Worm (Caenorhabditis elegans) whole organism, L1 larva: Measurements from ENCODE around the gene C18A11.3.

Source experiments
- C16A3.4 ChIP-seq: fragments of 150-350 bp; optimal IDR thresholded peaks from 2 replicates; lab custom pipeline; 2014; ENCODE audit warnings: missing biosample characterization, missing genetic modification characterization
- blmp-1 ChIP-seq: fragments of 150-350 bp; optimal IDR thresholded peaks from 2 replicates; lab custom pipeline; 2014; ENCODE audit warnings: missing biosample characterization, missing genetic modification characterization
- ceh-63 ChIP-seq: fragments of 200-800 bp; sonication (Bioruptor generic); optimal IDR thresholded peaks from 2 replicates; lab custom pipeline; 2018; ENCODE audit warnings: mild to moderate bottlenecking, missing genetic modification characterization, missing compliant biosample characterization
- ces-1 ChIP-seq: fragments of 150-350 bp; optimal IDR thresholded peaks from 2 replicates; lab custom pipeline; 2014; ENCODE audit warnings: missing biosample characterization, missing genetic modification reagents, missing genetic modification characterization
- dpl-1 ChIP-seq, 3 experiments: fragments of 150-350 bp in 2 of 3; sonication (generic microtip) in 1 of 3; optimal IDR thresholded peaks; 2 replicates each; lab custom pipeline; 2014 to 2017; ENCODE audit warnings: missing biosample characterization in 3 of 3, missing genetic modification characterization in 3 of 3, missing genetic modification reagents in 3 of 3
- efl-1 ChIP-seq, 4 experiments: fragments of 150-350 bp; optimal IDR thresholded peaks in 3 of 4; peaks in 1 of 4; 1 replicate in 1 of 4; 2 replicates in 3 of 4; lab custom pipeline; 2014; ENCODE audit warnings: missing biosample characterization in 2 of 4, missing genetic modification characterization in 2 of 4, missing genetic modification reagents in 2 of 4
- elt-2 ChIP-seq: sonication (generic microtip); optimal IDR thresholded peaks from 2 replicates; lab custom pipeline; 2016; ENCODE audit warnings: missing genetic modification characterization, mild to moderate bottlenecking, inconsistent platforms, missing compliant biosample characterization, missing genetic modification reagents
- fkh-10 ChIP-seq: sonication (generic microtip); optimal IDR thresholded peaks from 2 replicates; lab custom pipeline; 2017; ENCODE audit warnings: missing biosample characterization, missing genetic modification reagents, missing genetic modification characterization
- fkh-4 ChIP-seq: sonication (generic microtip); optimal IDR thresholded peaks from 2 replicates; lab custom pipeline; 2016; ENCODE audit warnings: missing compliant biosample characterization, missing genetic modification characterization, borderline replicate concordance
- fos-1 ChIP-seq: fragments of 150-350 bp; optimal IDR thresholded peaks from 2 replicates; lab custom pipeline; 2014; ENCODE audit warnings: missing biosample characterization, missing genetic modification characterization
- hlh-17 ChIP-seq: fragments of 200-800 bp; sonication (Bioruptor generic); optimal IDR thresholded peaks from 2 replicates; lab custom pipeline; 2018; ENCODE audit warnings: missing genetic modification characterization, mild to moderate bottlenecking, missing compliant biosample characterization, moderate library complexity, borderline replicate concordance
- hlh-4 ChIP-seq: sonication (generic microtip); optimal IDR thresholded peaks from 2 replicates; lab custom pipeline; 2016; ENCODE audit warnings: mild to moderate bottlenecking, missing genetic modification characterization, missing compliant biosample characterization
- hpl-2 ChIP-seq: fragments of 150-350 bp; optimal IDR thresholded peaks from 2 replicates; lab custom pipeline; 2014; ENCODE audit warnings: missing biosample characterization, missing genetic modification reagents, missing genetic modification characterization
- irx-1 ChIP-seq: sonication (generic microtip); optimal IDR thresholded peaks from 2 replicates; lab custom pipeline; 2016; ENCODE audit warnings: missing genetic modification characterization, missing compliant biosample characterization
- isw-1 ChIP-seq: fragments of 200-800 bp; sonication (Bioruptor generic); IDR thresholded peaks from 2 replicates; pipeline ENCODE4 v1.3.6; 2022; ENCODE audit warnings: missing genetic modification characterization, missing compliant biosample characterization
- lin-14 ChIP-seq: fragments of 200-800 bp; sonication (Bioruptor generic); optimal IDR thresholded peaks from 2 replicates; lab custom pipeline; 2018; ENCODE audit warnings: mild to moderate bottlenecking, missing genetic modification characterization, moderate library complexity, missing compliant biosample characterization
- lin-15B ChIP-seq: fragments of 150-350 bp; sonication (generic microtip); optimal IDR thresholded peaks from 3 replicates; lab custom pipeline; 2014; ENCODE audit warnings: missing biosample characterization, missing genetic modification characterization
- lin-35 ChIP-seq, 2 experiments: fragments of 150-350 bp; optimal IDR thresholded peaks; 2 replicates each; lab custom pipeline; 2014; ENCODE audit warnings: missing biosample characterization in 2 of 2, missing genetic modification characterization in 2 of 2, missing genetic modification reagents in 2 of 2
- lin-39 ChIP-seq: fragments of 150-350 bp; optimal IDR thresholded peaks from 2 replicates; lab custom pipeline; 2014; ENCODE audit warnings: missing biosample characterization, missing genetic modification reagents, missing genetic modification characterization
- lir-3 ChIP-seq: sonication (generic microtip); optimal IDR thresholded peaks from 2 replicates; lab custom pipeline; 2016; ENCODE audit warnings: mild to moderate bottlenecking, missing genetic modification characterization, moderate library complexity, missing compliant biosample characterization; ENCODE audit not compliant: poor library complexity
- lsy-2 ChIP-seq, 2 experiments: fragments of 150-350 bp; optimal IDR thresholded peaks; 2 replicates each; lab custom pipeline; 2014; ENCODE audit warnings: missing biosample characterization in 2 of 2, missing genetic modification characterization in 2 of 2
- mab-9 ChIP-seq: fragments of 200-800 bp; sonication (Bioruptor generic); IDR thresholded peaks from 2 replicates; pipeline ENCODE4 v1.3.6; 2022; ENCODE audit warnings: missing genetic modification reagents, missing genetic modification characterization, missing compliant biosample characterization
- mdl-1 ChIP-seq, 2 experiments: fragments of 150-350 bp; optimal IDR thresholded peaks; 2 replicates each; lab custom pipeline; 2014 to 2017; ENCODE audit warnings: missing biosample characterization in 2 of 2, missing genetic modification characterization in 2 of 2, inconsistent platforms in 1 of 2
- nhr-28 ChIP-seq: fragments of 150-350 bp; optimal IDR thresholded peaks from 2 replicates; lab custom pipeline; 2014; ENCODE audit warnings: missing biosample characterization, missing genetic modification characterization
- nhr-85 ChIP-seq: sonication (generic microtip); peaks from one replicate; lab custom pipeline; 2016; ENCODE audit warnings: missing genetic modification characterization, inconsistent platforms, missing compliant biosample characterization
- pax-3 ChIP-seq: fragments of 200-800 bp; sonication (Bioruptor generic); optimal IDR thresholded peaks from 2 replicates; lab custom pipeline; 2018; ENCODE audit warnings: mild to moderate bottlenecking, missing genetic modification characterization, moderate library complexity, missing compliant biosample characterization
- rnt-1 ChIP-seq: sonication (generic microtip); optimal IDR thresholded peaks from 2 replicates; lab custom pipeline; 2016; ENCODE audit warnings: mild to moderate bottlenecking, missing genetic modification characterization, moderate library complexity, missing compliant biosample characterization
- sox-4 ChIP-seq: sonication (generic microtip); optimal IDR thresholded peaks from 2 replicates; lab custom pipeline; 2016; ENCODE audit warnings: missing genetic modification characterization, missing compliant biosample characterization
- sup-37 ChIP-seq: fragments of 200-800 bp; sonication (Bioruptor generic); optimal IDR thresholded peaks from 2 replicates; lab custom pipeline; 2018; ENCODE audit warnings: mild to moderate bottlenecking, missing genetic modification characterization, missing compliant biosample characterization
- swsn-7 ChIP-seq: sonication (generic microtip); optimal IDR thresholded peaks from 2 replicates; lab custom pipeline; 2016; ENCODE audit warnings: missing genetic modification characterization, missing compliant biosample characterization
- unc-130 ChIP-seq: fragments of 150-350 bp; optimal IDR thresholded peaks from 2 replicates; lab custom pipeline; 2017; ENCODE audit warnings: missing biosample characterization, missing genetic modification characterization, inconsistent platforms
- unc-98 ChIP-seq: fragments of 200-800 bp; sonication (Bioruptor generic); IDR thresholded peaks from 2 replicates; pipeline ENCODE4 v1.3.6; 2022; ENCODE audit warnings: missing genetic modification characterization, missing compliant biosample characterization
- xbp-1 ChIP-seq: sonication (generic microtip); optimal IDR thresholded peaks from 2 replicates; lab custom pipeline; 2016; ENCODE audit warnings: missing genetic modification characterization, missing compliant biosample characterization
- ztf-11 ChIP-seq, 2 experiments: sonication (generic microtip); optimal IDR thresholded peaks; 2 replicates each; lab custom pipeline; 2016 to 2017; ENCODE audit warnings: missing genetic modification characterization in 2 of 2, missing biosample characterization in 1 of 2, missing compliant biosample characterization in 1 of 2
- ztf-4 ChIP-seq: fragments of 150-350 bp; optimal IDR thresholded peaks from 2 replicates; lab custom pipeline; 2014; ENCODE audit warnings: missing biosample characterization, missing genetic modification characterization

The C18A11.3 gene

ce11 chrX:8074527-8074926 is 13.6 kb downstream of the C18A11.3 start:
- no peak for TF ChIP-seq sup-37 (GFP tag; lab: Kevin White, UChicago)
- TF ChIP-seq lin-15B (tag; lab: Kevin White, UChicago) = no peak
- no peak for TF ChIP-seq lin-14
- TF ChIP-seq unc-130 (tag; lab: Kevin White, UChicago) = no peak
- TF ChIP-seq elt-2 (tag; lab: Kevin White, UChicago) = peak; percentile 6
- TF ChIP-seq dpl-1 (GFP tag; optimal IDR thresholded peaks at IDR 0.05; lab: Kevin White, UChicago) = no peak
- TF ChIP-seq, all 84 proteins: peak for 1

ce11 chrX:8077748-8078147 is 16.8 kb downstream of the C18A11.3 start, which contains the start of gene C46F2.1:
Gene C46F2.1, plus strand, starts transcription at chrX:8078048.
- TF ChIP-seq sox-4 (tag; lab: Kevin White, UChicago) = no peak
- peak; percentile 36 for TF ChIP-seq nhr-85 (tag; lab: Kevin White, UChicago)
- TF ChIP-seq lsy-2 (tag; optimal IDR thresholded peaks at IDR 0.05; lab: Kevin White, UChicago) = no peak
- no peak for TF ChIP-seq efl-1 (optimal IDR thresholded peaks at IDR 0.05; lab: Kevin White, UChicago)
- peak in 1 of 2 experiments; percentile 49 for TF ChIP-seq efl-1 (GFP tag; optimal IDR thresholded peaks at IDR 0.05 in 1 of 2; lab: Kevin White, UChicago)

- TF ChIP-seq lin-39 (tag; lab: Kevin White, UChicago) = no peak
- TF ChIP-seq nhr-28 (tag; lab: Kevin White, UChicago) = no peak
- TF ChIP-seq sup-37 (GFP tag; lab: Kevin White, UChicago) = no peak
- TF ChIP-seq fos-1 (tag; lab: Kevin White, UChicago) = no peak
- TF ChIP-seq rnt-1 (tag; lab: Kevin White, UChicago) = no peak
- no peak for TF ChIP-seq irx-1 (tag; lab: Kevin White, UChicago)
- no peak for TF ChIP-seq unc-130 (tag; lab: Kevin White, UChicago)
- TF ChIP-seq mab-9 = no peak
- TF ChIP-seq hlh-4 (tag; lab: Kevin White, UChicago) = no peak
- TF ChIP-seq sox-4 (tag; lab: Kevin White, UChicago) = no peak
- no peak for TF ChIP-seq pax-3 (tag; lab: Kevin White, UChicago)
- TF ChIP-seq ztf-11 (tag; optimal IDR thresholded peaks at IDR 0.05; lab: Kevin White, UChicago) = no peak
- TF ChIP-seq lin-15B (tag; lab: Kevin White, UChicago) = no peak
- TF ChIP-seq hpl-2 = no peak
Measured at ce11 chrX:8078374-8078773, 17.5 kb downstream of the C18A11.3 start.

ce11 chrX:8078899-8079298 is 18.0 kb downstream of the C18A11.3 start:
- TF ChIP-seq hlh-17 (GFP tag; lab: Kevin White, UChicago) = no peak
- no peak for TF ChIP-seq xbp-1 (tag; lab: Kevin White, UChicago)
- TF ChIP-seq C16A3.4 = no peak
- TF ChIP-seq fkh-10 (GFP tag; lab: Kevin White, UChicago) = no peak
- no peak for TF ChIP-seq ztf-11 (tag; optimal IDR thresholded peaks at IDR 0.05; lab: Kevin White, UChicago)
- TF ChIP-seq swsn-7 (tag; lab: Kevin White, UChicago) = no peak
- no peak for TF ChIP-seq lir-3
- no peak for TF ChIP-seq unc-98 (GFP tag; lab: Robert Waterston, UW)
- TF ChIP-seq isw-1 (GFP tag; lab: Robert Waterston, UW) = no peak
- TF ChIP-seq efl-1 (optimal IDR thresholded peaks at IDR 0.05; lab: Kevin White, UChicago) = no peak
- TF ChIP-seq efl-1 (GFP tag; optimal IDR thresholded peaks at IDR 0.05 in 1 of 2; lab: Kevin White, UChicago) = no peak
- no peak for TF ChIP-seq ces-1 (GFP tag; lab: Kevin White, UChicago)
- no peak for TF ChIP-seq blmp-1
- no peak for TF ChIP-seq ztf-4 (tag; lab: Kevin White, UChicago)
- TF ChIP-seq nhr-85 (tag; lab: Kevin White, UChicago) = no peak
- TF ChIP-seq mdl-1 (tag; optimal IDR thresholded peaks at IDR 0.05; lab: Kevin White, UChicago) = no peak
- no peak for TF ChIP-seq fkh-4 (tag; lab: Kevin White, UChicago)
- no peak for TF ChIP-seq ceh-63 (GFP tag; lab: Kevin White, UChicago)
- TF ChIP-seq sup-37 (GFP tag; lab: Kevin White, UChicago) = no peak
- TF ChIP-seq lin-35 (GFP tag; optimal IDR thresholded peaks at IDR 0.05; lab: Kevin White, UChicago) = no peak
